Fruit fly (Drosophila melanogaster) whole organism, prepupa: ENCODE data around the gene Rab9Db.

Source experiments
- CG10631 ChIP-seq: fragments of 200-800 bp; sonication (Bioruptor generic); optimal IDR thresholded peaks from 2 replicates; lab custom pipeline; 2016; ENCODE audit warnings: missing biosample characterization, missing genetic modification characterization
- CG11762 ChIP-seq: fragments of 200-800 bp; sonication (Bioruptor generic); optimal IDR thresholded peaks from 3 replicates; lab custom pipeline; 2016; ENCODE audit warnings: missing biosample characterization, missing genetic modification characterization; ENCODE audit not compliant: insufficient read depth
- CG11902 ChIP-seq: fragments of 200-800 bp; sonication (Bioruptor generic); optimal IDR thresholded peaks from 3 replicates; lab custom pipeline; 2016; ENCODE audit warnings: missing biosample characterization, missing genetic modification characterization
- CG15336 ChIP-seq: fragments of 200-800 bp; sonication (Bioruptor generic); IDR thresholded peaks from 2 replicates; pipeline ENCODE4 v1.3.6; 2022; ENCODE audit warnings: missing biosample characterization, missing genetic modification characterization
- CG1621 ChIP-seq: fragments of 200-800 bp; sonication (Bioruptor generic); optimal IDR thresholded peaks from 3 replicates; lab custom pipeline; 2018; ENCODE audit warnings: missing biosample characterization, mild to moderate bottlenecking, missing genetic modification characterization
- CG31627 ChIP-seq: fragments of 200-800 bp; sonication (Bioruptor generic); optimal IDR thresholded peaks from 3 replicates; lab custom pipeline; 2016; ENCODE audit warnings: missing biosample characterization, missing genetic modification characterization
- CG32006 ChIP-seq: fragments of 200-800 bp; sonication (Bioruptor generic); optimal IDR thresholded peaks from 3 replicates; lab custom pipeline; 2017; ENCODE audit warnings: missing biosample characterization, mild to moderate bottlenecking, missing genetic modification characterization
- CG34406 ChIP-seq: fragments of 200-800 bp; sonication (Bioruptor generic); optimal IDR thresholded peaks from 3 replicates; lab custom pipeline; 2016; ENCODE audit warnings: missing biosample characterization, missing genetic modification characterization
- CG3919 ChIP-seq: fragments of 200-800 bp; sonication (Bioruptor generic); optimal IDR thresholded peaks from 3 replicates; lab custom pipeline; 2016; ENCODE audit warnings: missing biosample characterization, missing genetic modification characterization
- CG6276 ChIP-seq: fragments of 200-800 bp; sonication (Bioruptor generic); optimal IDR thresholded peaks from 2 replicates; lab custom pipeline; 2017; ENCODE audit warnings: missing biosample characterization, mild to moderate bottlenecking, missing genetic modification characterization
- CG6792 ChIP-seq: fragments of 200-800 bp; sonication (Bioruptor generic); optimal IDR thresholded peaks from 3 replicates; lab custom pipeline; 2016; ENCODE audit warnings: missing biosample characterization, missing genetic modification characterization
- CG6808 ChIP-seq: fragments of 200-800 bp; sonication (Bioruptor generic); optimal IDR thresholded peaks from 3 replicates; lab custom pipeline; 2017; ENCODE audit warnings: missing biosample characterization, missing genetic modification characterization, mild to moderate bottlenecking, moderate library complexity, missing genetic modification reagents
- CG6854 ChIP-seq: fragments of 200-800 bp; sonication (Bioruptor generic); optimal IDR thresholded peaks from 2 replicates; lab custom pipeline; 2017; ENCODE audit warnings: missing biosample characterization, mild to moderate bottlenecking, missing genetic modification characterization
- CG7368 ChIP-seq: fragments of 200-800 bp; sonication (Bioruptor generic); optimal IDR thresholded peaks from 3 replicates; lab custom pipeline; 2016; ENCODE audit warnings: missing biosample characterization, missing genetic modification characterization
- CG8119 ChIP-seq: fragments of 200-800 bp; sonication (Bioruptor generic); IDR thresholded peaks from 3 replicates; pipeline ENCODE4 v1.3.6; 2022; ENCODE audit warnings: missing biosample characterization, missing genetic modification characterization
- CG8319 ChIP-seq: fragments of 200-800 bp; sonication (Bioruptor generic); optimal IDR thresholded peaks from 3 replicates; lab custom pipeline; 2016; ENCODE audit warnings: missing biosample characterization, missing genetic modification characterization
- CG8632 ChIP-seq: fragments of 200-800 bp; sonication (Bioruptor generic); optimal IDR thresholded peaks from 3 replicates; lab custom pipeline; 2016; ENCODE audit warnings: missing biosample characterization, missing genetic modification characterization
- CG9139 ChIP-seq: fragments of 200-800 bp; sonication (Bioruptor generic); optimal IDR thresholded peaks from 3 replicates; lab custom pipeline; 2017; ENCODE audit warnings: missing biosample characterization, mild to moderate bottlenecking, missing genetic modification characterization
- Eip75B ChIP-seq: fragments of 200-800 bp; sonication (Bioruptor generic); optimal IDR thresholded peaks from 3 replicates; lab custom pipeline; 2016; ENCODE audit warnings: missing biosample characterization, missing genetic modification characterization
- Eip78C ChIP-seq: fragments of 200-800 bp; sonication (Bioruptor generic); peaks from one replicate; lab custom pipeline; 2016; ENCODE audit warnings: missing biosample characterization, missing genetic modification characterization
- Eip93F ChIP-seq: fragments of 200-800 bp; sonication (Bioruptor generic); optimal IDR thresholded peaks from 2 replicates; lab custom pipeline; 2016; ENCODE audit warnings: missing biosample characterization, mild to moderate bottlenecking, missing genetic modification characterization
- Ets96B ChIP-seq: fragments of 200-800 bp; optimal IDR thresholded peaks from 2 replicates; lab custom pipeline; 2019; ENCODE audit warnings: missing biosample characterization, mild to moderate bottlenecking, missing genetic modification characterization, moderate library complexity
- Gug ChIP-seq: fragments of 200-800 bp; sonication (Bioruptor generic); IDR thresholded peaks from 2 replicates; pipeline ENCODE4 v1.3.6; 2022; ENCODE audit warnings: missing biosample characterization, missing genetic modification characterization
- Hr38 ChIP-seq: sonication (Bioruptor generic); optimal IDR thresholded peaks from 2 replicates; lab custom pipeline; 2016; ENCODE audit warnings: missing biosample characterization, missing genetic modification characterization
- Hr39 ChIP-seq: fragments of 200-800 bp; sonication (Bioruptor generic); optimal IDR thresholded peaks from 2 replicates; lab custom pipeline; 2016; ENCODE audit warnings: missing biosample characterization, missing genetic modification characterization
- Hr4 ChIP-seq: fragments of 200-800 bp; sonication (Bioruptor generic); optimal IDR thresholded peaks from 3 replicates; lab custom pipeline; 2016; ENCODE audit warnings: missing biosample characterization, missing genetic modification characterization
- Lpt ChIP-seq: fragments of 200-800 bp; sonication (Bioruptor generic); optimal IDR thresholded peaks from 3 replicates; lab custom pipeline; 2016; ENCODE audit warnings: missing biosample characterization, missing genetic modification characterization
- Met ChIP-seq: fragments of 200-800 bp; sonication (Bioruptor generic); optimal IDR thresholded peaks from 3 replicates; lab custom pipeline; 2016; ENCODE audit warnings: missing biosample characterization, missing genetic modification characterization
- Smox ChIP-seq: fragments of 200-800 bp; sonication (Bioruptor generic); optimal IDR thresholded peaks from 3 replicates; lab custom pipeline; 2016; ENCODE audit warnings: missing biosample characterization, missing genetic modification characterization
- Sox102F ChIP-seq: fragments of 200-800 bp; sonication (Bioruptor generic); optimal IDR thresholded peaks from 2 replicates; lab custom pipeline; 2016; ENCODE audit warnings: missing biosample characterization, mild to moderate bottlenecking, missing genetic modification characterization
- Sox14 ChIP-seq: fragments of 200-800 bp; sonication (Bioruptor generic); optimal IDR thresholded peaks from 3 replicates; lab custom pipeline; 2016; ENCODE audit warnings: missing biosample characterization, missing genetic modification characterization
- Sox15 ChIP-seq: fragments of 200-800 bp; sonication (Bioruptor generic); optimal IDR thresholded peaks from 3 replicates; lab custom pipeline; 2016; ENCODE audit warnings: missing biosample characterization, missing genetic modification characterization
- acj6 ChIP-seq: fragments of 200-800 bp; sonication (Bioruptor generic); optimal IDR thresholded peaks from 3 replicates; lab custom pipeline; 2016; ENCODE audit warnings: missing biosample characterization, missing genetic modification characterization
- cyc ChIP-seq: fragments of 200-800 bp; sonication (Bioruptor generic); optimal IDR thresholded peaks from 3 replicates; lab custom pipeline; 2016; ENCODE audit warnings: missing biosample characterization, missing genetic modification characterization
- dsx ChIP-seq: fragments of 200-800 bp; optimal IDR thresholded peaks from 3 replicates; lab custom pipeline; 2019; ENCODE audit warnings: missing biosample characterization, mild to moderate bottlenecking, missing genetic modification characterization, moderate library complexity; ENCODE audit not compliant: poor library complexity, severe bottlenecking
- eg ChIP-seq: fragments of 200-800 bp; sonication (Bioruptor generic); IDR thresholded peaks from 3 replicates; pipeline ENCODE4 v1.3.6; 2022; ENCODE audit warnings: missing biosample characterization, missing genetic modification characterization
- fd59A ChIP-seq: fragments of 200-800 bp; sonication (Bioruptor generic); optimal IDR thresholded peaks from 2 replicates; lab custom pipeline; 2017; ENCODE audit warnings: missing biosample characterization, mild to moderate bottlenecking, missing genetic modification characterization, missing genetic modification reagents
- fd85E ChIP-seq: fragments of 200-800 bp; sonication (Bioruptor generic); optimal IDR thresholded peaks from 3 replicates; lab custom pipeline; 2016; ENCODE audit warnings: missing biosample characterization, missing genetic modification characterization
- fkh ChIP-seq: fragments of 200-800 bp; sonication (Bioruptor generic); optimal IDR thresholded peaks from 3 replicates; lab custom pipeline; 2017; ENCODE audit warnings: missing biosample characterization, mild to moderate bottlenecking, missing genetic modification characterization, moderate library complexity
- net ChIP-seq: fragments of 200-800 bp; sonication (Bioruptor generic); optimal IDR thresholded peaks from 3 replicates; lab custom pipeline; 2016; ENCODE audit warnings: missing biosample characterization, missing genetic modification characterization
- pdm3 ChIP-seq: fragments of 200-800 bp; sonication (Bioruptor generic); optimal IDR thresholded peaks from 3 replicates; lab custom pipeline; 2016; ENCODE audit warnings: missing biosample characterization, missing genetic modification characterization
- salr ChIP-seq, 2 experiments: fragments of 200-800 bp; sonication (Bioruptor generic); optimal IDR thresholded peaks; 3 replicates each; lab custom pipeline; 2016 to 2018; ENCODE audit warnings: missing biosample characterization in 2 of 2, missing genetic modification characterization in 2 of 2, mild to moderate bottlenecking in 1 of 2
- spab ChIP-seq: fragments of 200-800 bp; sonication (Bioruptor generic); optimal IDR thresholded peaks from 2 replicates; lab custom pipeline; 2017; ENCODE audit warnings: missing biosample characterization, mild to moderate bottlenecking, missing genetic modification characterization, missing genetic modification reagents
- ss ChIP-seq, 2 experiments: fragments of 200-800 bp; sonication (Bioruptor generic); optimal IDR thresholded peaks; 2 replicates in 1 of 2; 3 replicates in 1 of 2; lab custom pipeline; 2017 to 2018; ENCODE audit warnings: mild to moderate bottlenecking in 2 of 2, missing biosample characterization in 2 of 2, missing genetic modification characterization in 2 of 2, moderate library complexity in 1 of 2
- svp ChIP-seq: fragments of 200-800 bp; sonication (Bioruptor generic); peaks from one replicate; lab custom pipeline; 2016; ENCODE audit warnings: missing biosample characterization, missing genetic modification characterization
- topi ChIP-seq: fragments of 200-800 bp; sonication (Bioruptor generic); optimal IDR thresholded peaks from 3 replicates; lab custom pipeline; 2016; ENCODE audit warnings: missing biosample characterization, missing genetic modification characterization
- vri ChIP-seq: fragments of 200-800 bp; sonication (Bioruptor generic); optimal IDR thresholded peaks from 3 replicates; lab custom pipeline; 2016; ENCODE audit warnings: missing biosample characterization, mild to moderate bottlenecking, missing genetic modification characterization

The Rab9Db gene

DNA sequence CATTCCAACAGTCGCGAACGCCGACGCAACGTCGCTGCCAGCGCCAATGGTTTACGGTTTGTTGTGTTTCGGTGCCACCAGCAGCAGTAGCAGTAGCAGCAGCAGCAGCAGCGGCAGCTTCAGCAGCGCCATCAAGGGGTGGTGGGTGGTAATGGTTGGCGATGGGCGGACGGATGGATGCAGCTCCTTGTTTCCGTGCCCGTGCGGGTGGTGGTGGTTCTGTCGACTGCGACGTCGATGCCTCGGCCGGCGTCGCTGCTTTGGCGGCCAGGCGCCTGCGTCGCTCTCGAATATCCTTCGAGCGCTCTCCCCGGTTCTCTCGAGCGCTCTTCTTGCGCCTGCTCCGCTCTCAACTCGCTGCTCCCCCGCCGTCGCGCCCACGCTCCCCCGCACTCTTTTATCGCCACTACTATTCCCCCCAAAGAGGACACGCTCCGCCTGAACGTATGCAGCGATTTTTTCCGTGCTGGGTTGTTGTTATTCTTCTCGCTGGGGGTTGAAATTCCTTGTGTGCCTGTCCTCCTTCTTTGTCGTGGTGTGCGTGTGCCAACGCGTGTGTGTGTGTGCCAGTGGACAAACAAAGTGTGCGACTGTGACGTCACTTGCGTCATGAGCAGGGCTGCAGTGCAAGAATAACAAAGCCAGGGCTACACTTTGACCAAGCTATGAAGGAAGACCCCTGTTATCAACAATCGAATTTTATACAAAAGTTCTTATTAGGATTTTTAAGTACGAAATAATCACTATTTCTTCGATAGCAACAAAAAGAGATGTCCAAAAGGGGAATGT lies 1.6 kb downstream of the Rab9Db start:
- TF ChIP-seq CG6276 (GFP tag; lab: Kevin White, UChicago) (no peak), Eip78C (GFP tag; lab: Kevin White, UChicago) (peak; percentile 15)

- TF ChIP-seq fd85E (GFP tag; lab: Kevin White, UChicago) (no peak), salr (GFP tag; optimal IDR thresholded peaks at IDR 0.05; lab: Kevin White, UChicago) (peak in 1 of 2 experiments; percentile 17), Hr38 (GFP tag; lab: Kevin White, UChicago) (no peak), Hr39 (GFP tag; lab: Kevin White, UChicago) (no peak), Lpt (no peak), Hr4 (peak; percentile 26), CG3919 (GFP tag; lab: Kevin White, UChicago) (peak; percentile 20), CG11762 (no peak), Sox15 (GFP tag; lab: Kevin White, UChicago) (no peak), Eip75B (peak; percentile 18), CG8319 (GFP tag; lab: Kevin White, UChicago) (no peak), pdm3 (peak; percentile 28), Smox (GFP tag; lab: Kevin White, UChicago) (peak; percentile 40), eg (GFP tag; lab: Robert Waterston, UW) (0 out of 3 replicates have a peak, but pooled peaks have one; percentile 31), cyc (peak; percentile 0), CG32006 (GFP tag; lab: Kevin White, UChicago) (peak; percentile 61), net (GFP tag; lab: Kevin White, UChicago) (peak; percentile 26), CG8119 (GFP tag; lab: Robert Waterston, UW) (peak; percentile 51), spab (GFP tag; lab: Kevin White, UChicago) (peak; percentile 45), fd59A (GFP tag; lab: Kevin White, UChicago) (peak; percentile 18), acj6 (GFP tag; lab: Kevin White, UChicago) (peak; percentile 39), Sox14 (GFP tag; lab: Kevin White, UChicago) (peak; percentile 13), CG6808 (GFP tag; lab: Kevin White, UChicago) (peak; percentile 45), CG10631 (peak; percentile 39), CG31627 (GFP tag; lab: Kevin White, UChicago) (no peak), CG15336 (0 out of 2 replicates have a peak, but pooled peaks have one; percentile 26), CG1621 (tag; lab: Kevin White, UChicago) (peak; percentile 8), fkh (GFP tag; lab: Kevin White, UChicago) (no peak), topi (GFP tag; lab: Kevin White, UChicago) (peak; percentile 41), CG11902 (no peak), CG8632 (GFP tag; lab: Kevin White, UChicago) (peak; percentile 29), CG6792 (GFP tag; lab: Kevin White, UChicago) (peak; percentile 28), CG9139 (GFP tag; lab: Kevin White, UChicago) (no peak), Gug (GFP tag; lab: Robert Waterston, UW) (no peak), Met (peak; percentile 42), CG7368 (GFP tag; lab: Kevin White, UChicago) (no peak), Ets96B (tag; lab: Kevin White, UChicago) (peak; percentile 58), ss (GFP tag; optimal IDR thresholded peaks at IDR 0.05; lab: Kevin White, UChicago) (peak; percentile 4 to 59), Sox102F (GFP tag; lab: Kevin White, UChicago) (peak; percentile 3), svp (peak; percentile 65), vri (GFP tag; lab: Kevin White, UChicago) (no peak), Eip93F (GFP tag; lab: Kevin White, UChicago) (no peak), dsx (GFP tag; lab: Kevin White, UChicago) (peak; percentile 41), CG6854 (GFP tag; lab: Kevin White, UChicago) (no peak), CG34406 (peak; percentile 27)
Measured at dm6 chrX:10620144-10621005, 2.6 kb downstream of the Rab9Db start, which contains the start of gene CG43347. TSS of gene CG43347 (minus strand) at chrX:10620190.
